Worm (Caenorhabditis elegans) whole organism, young adult: ENCODE data around the gene cyp-35D1.

Experiments used
- B0336.3 ChIP-seq: fragments of 200-800 bp; sonication (Bioruptor generic); IDR thresholded peaks from 2 replicates; pipeline ENCODE4 v1.3.6; 2022; ENCODE audit warnings: missing genetic modification characterization, missing compliant biosample characterization
- D2030.7 ChIP-seq: fragments of 200-800 bp; sonication (Bioruptor generic); IDR thresholded peaks from 2 replicates; pipeline ENCODE4 v1.3.6; 2022; ENCODE audit warnings: missing genetic modification reagents, missing genetic modification characterization, missing compliant biosample characterization
- F37B4.10 ChIP-seq: fragments of 200-800 bp; sonication (Bioruptor generic); IDR thresholded peaks from 2 replicates; pipeline ENCODE4 v1.3.6; 2022; ENCODE audit warnings: missing genetic modification characterization, missing compliant biosample characterization
- F49E8.2 ChIP-seq: sonication (generic microtip); optimal IDR thresholded peaks from 3 replicates; lab custom pipeline; 2017; ENCODE audit warnings: missing genetic modification characterization, mild to moderate bottlenecking, missing compliant biosample characterization, antibody characterized with exemption, moderate library complexity; ENCODE audit not compliant: insufficient read depth
- F52B5.7 ChIP-seq: sonication (generic microtip); optimal IDR thresholded peaks from 2 replicates; lab custom pipeline; 2016; ENCODE audit warnings: mild to moderate bottlenecking, missing genetic modification characterization, missing compliant biosample characterization
- T07F8.4 ChIP-seq: sonication (generic microtip); optimal IDR thresholded peaks from 2 replicates; lab custom pipeline; 2016; ENCODE audit warnings: mild to moderate bottlenecking, missing genetic modification characterization, moderate library complexity, missing compliant biosample characterization
- Y53G8AR.9 ChIP-seq: fragments of 200-800 bp; sonication (Bioruptor generic); conservative IDR thresholded peaks from 2 replicates; pipeline ENCODE4 v1.3.6; 2022; ENCODE audit warnings: missing genetic modification reagents, missing genetic modification characterization, missing compliant biosample characterization
- Y95B8A.8 ChIP-seq: fragments of 200-800 bp; sonication (Bioruptor generic); IDR thresholded peaks from 2 replicates; pipeline ENCODE4 v1.3.6; 2022; ENCODE audit warnings: missing genetic modification reagents, missing genetic modification characterization, missing compliant biosample characterization
- aptf-2 ChIP-seq: fragments of 200-800 bp; sonication (Bioruptor generic); conservative IDR thresholded peaks from 2 replicates; pipeline ENCODE4 v1.3.6; 2022; ENCODE audit warnings: missing genetic modification reagents, missing genetic modification characterization, missing compliant biosample characterization
- athp-1 ChIP-seq: sonication (generic microtip); optimal IDR thresholded peaks from 2 replicates; lab custom pipeline; 2017; ENCODE audit warnings: mild to moderate bottlenecking, missing genetic modification characterization, missing compliant biosample characterization
- attf-3 ChIP-seq: fragments of 200-800 bp; sonication (Bioruptor generic); conservative IDR thresholded peaks from 2 replicates; pipeline ENCODE4 v1.3.6; 2022; ENCODE audit warnings: missing genetic modification reagents, missing genetic modification characterization, missing compliant biosample characterization
- cebp-1 ChIP-seq, 2 experiments: fragments of 200-800 bp in 1 of 2; sonication (Bioruptor generic) in 1 of 2; sonication (generic microtip) in 1 of 2; IDR thresholded peaks in 1 of 2; optimal IDR thresholded peaks in 1 of 2; 2 replicates each; pipeline versions ENCODE4 v1.3.6 to Lab custom; 2017 to 2022; ENCODE audit warnings: missing compliant biosample characterization in 2 of 2, missing genetic modification characterization in 2 of 2, mild to moderate bottlenecking in 1 of 2, missing genetic modification reagents in 1 of 2, moderate library complexity in 1 of 2
- ceh-100 ChIP-seq: fragments of 200-800 bp; sonication (Bioruptor generic); IDR thresholded peaks from 2 replicates; pipeline ENCODE4 v1.3.6; 2022; ENCODE audit warnings: missing genetic modification reagents, missing genetic modification characterization, missing compliant biosample characterization
- ceh-58 ChIP-seq: fragments of 200-800 bp; sonication (Bioruptor generic); IDR thresholded peaks from 2 replicates; pipeline ENCODE4 v1.3.6; 2022; ENCODE audit warnings: missing genetic modification characterization, missing compliant biosample characterization
- egl-18 ChIP-seq: fragments of 200-800 bp; sonication (Bioruptor generic); IDR thresholded peaks from 2 replicates; pipeline ENCODE4 v1.3.6; 2022; ENCODE audit warnings: missing genetic modification reagents, missing genetic modification characterization, missing compliant biosample characterization
- egl-44 ChIP-seq: fragments of 200-800 bp; sonication (Bioruptor generic); IDR thresholded peaks from 2 replicates; pipeline ENCODE4 v1.3.6; 2022; ENCODE audit warnings: missing genetic modification reagents, missing genetic modification characterization, missing compliant biosample characterization
- ets-4 ChIP-seq: fragments of 200-800 bp; sonication (Bioruptor generic); optimal IDR thresholded peaks from 2 replicates; lab custom pipeline; 2018; ENCODE audit warnings: mild to moderate bottlenecking, missing genetic modification characterization, missing compliant biosample characterization
- him-1 ChIP-seq: sonication (generic microtip); optimal IDR thresholded peaks from 2 replicates; lab custom pipeline; 2016; ENCODE audit warnings: missing genotype, missing genetic modification reagents, missing genetic modification characterization, missing compliant biosample characterization
- hlh-26 ChIP-seq: fragments of 200-800 bp; sonication (Bioruptor generic); conservative IDR thresholded peaks from 2 replicates; pipeline ENCODE4 v1.3.6; 2022; ENCODE audit warnings: missing genetic modification reagents, missing genetic modification characterization, missing compliant biosample characterization
- lag-1 ChIP-seq: fragments of 200-800 bp; sonication (Bioruptor generic); IDR thresholded peaks from 2 replicates; pipeline ENCODE4 v1.3.6; 2022; ENCODE audit warnings: missing genetic modification reagents, missing genetic modification characterization, missing compliant biosample characterization
- let-607 ChIP-seq, 2 experiments: fragments of 200-800 bp in 1 of 2; sonication (Bioruptor generic) in 1 of 2; sonication (generic microtip) in 1 of 2; optimal IDR thresholded peaks; 2 replicates each; lab custom pipeline; 2016 to 2018; ENCODE audit warnings: mild to moderate bottlenecking in 2 of 2, missing compliant biosample characterization in 2 of 2, missing genetic modification characterization in 2 of 2, moderate library complexity in 2 of 2, missing genotype in 1 of 2
- lin-35 ChIP-seq, 3 experiments: fragments of 150-350 bp in 2 of 3; sonication (generic microtip) in 1 of 3; optimal IDR thresholded peaks; 2 replicates each; lab custom pipeline; 2014 to 2018; ENCODE audit warnings: missing biosample characterization in 3 of 3, missing genetic modification characterization in 3 of 3, missing genetic modification reagents in 3 of 3
- lin-40 ChIP-seq: sonication (generic microtip); optimal IDR thresholded peaks from 2 replicates; lab custom pipeline; 2016; ENCODE audit warnings: missing genetic modification characterization, mild to moderate bottlenecking, missing compliant biosample characterization, missing genotype, missing genetic modification reagents
- lir-1 ChIP-seq: fragments of 200-800 bp; sonication (Bioruptor generic); conservative IDR thresholded peaks from 2 replicates; pipeline ENCODE4 v1.3.6; 2022; ENCODE audit warnings: missing genetic modification reagents, missing genetic modification characterization, missing compliant biosample characterization
- lsl-1 ChIP-seq: fragments of 200-800 bp; sonication (Bioruptor generic); optimal IDR thresholded peaks from 2 replicates; lab custom pipeline; 2018; ENCODE audit warnings: mild to moderate bottlenecking, missing genetic modification characterization, moderate library complexity, missing compliant biosample characterization
- madf-3 ChIP-seq: fragments of 200-800 bp; sonication (Bioruptor generic); IDR thresholded peaks from 2 replicates; pipeline ENCODE4 v1.3.6; 2022; ENCODE audit warnings: missing genetic modification reagents, missing genetic modification characterization, missing compliant biosample characterization
- mel-28 ChIP-seq: sonication (generic microtip); optimal IDR thresholded peaks from 2 replicates; lab custom pipeline; 2016; ENCODE audit warnings: borderline replicate concordance, mild to moderate bottlenecking, missing genetic modification characterization, missing compliant biosample characterization
- mxl-1 ChIP-seq: sonication (generic microtip); optimal IDR thresholded peaks from 2 replicates; lab custom pipeline; 2016; ENCODE audit warnings: missing genetic modification characterization, missing compliant biosample characterization
- rcor-1 ChIP-seq: fragments of 200-800 bp; sonication (Bioruptor generic); IDR thresholded peaks from 2 replicates; pipeline ENCODE4 v1.3.6; 2022; ENCODE audit warnings: missing genetic modification reagents, missing genetic modification characterization, missing compliant biosample characterization
- rec-8 ChIP-seq, 2 experiments: sonication (generic microtip); optimal IDR thresholded peaks; 2 replicates each; lab custom pipeline; 2016; ENCODE audit warnings: mild to moderate bottlenecking in 2 of 2, missing genetic modification characterization in 2 of 2, missing genetic modification reagents in 2 of 2, missing genotype in 2 of 2, missing biosample characterization in 1 of 2, missing compliant biosample characterization in 1 of 2, moderate library complexity in 1 of 2
- repo-1 ChIP-seq: sonication (generic microtip); optimal IDR thresholded peaks from 2 replicates; lab custom pipeline; 2017; ENCODE audit warnings: mild to moderate bottlenecking, missing genetic modification characterization, missing compliant biosample characterization
- snpc-3.4 ChIP-seq: sonication (generic microtip); optimal IDR thresholded peaks from 2 replicates; lab custom pipeline; 2017; ENCODE audit warnings: missing genetic modification characterization, mild to moderate bottlenecking, missing compliant biosample characterization, antibody characterized with exemption, moderate library complexity, missing genotype, missing genetic modification reagents
- snpc-4 ChIP-seq, 5 experiments: fragments of 150-350 bp in 1 of 5; sonication (generic microtip) in 4 of 5; optimal IDR thresholded peaks; 2 replicates each; lab custom pipeline; 2014 to 2018; ENCODE audit warnings: missing genetic modification characterization in 5 of 5, missing biosample characterization in 3 of 5, antibody characterized with exemption in 2 of 5, mild to moderate bottlenecking in 2 of 5, missing compliant biosample characterization in 2 of 5, missing genotype in 2 of 5, moderate library complexity in 2 of 5, missing genetic modification reagents in 1 of 5
- somi-1 ChIP-seq: fragments of 200-800 bp; sonication (Bioruptor generic); optimal IDR thresholded peaks from 2 replicates; lab custom pipeline; 2018; ENCODE audit warnings: mild to moderate bottlenecking, missing genetic modification characterization, missing compliant biosample characterization
- sptf-2 ChIP-seq: fragments of 200-800 bp; sonication (Bioruptor generic); optimal IDR thresholded peaks from 2 replicates; lab custom pipeline; 2018; ENCODE audit warnings: mild to moderate bottlenecking, missing genetic modification characterization, missing compliant biosample characterization
- tbx-9 ChIP-seq: sonication (generic microtip); optimal IDR thresholded peaks from 2 replicates; lab custom pipeline; 2016; ENCODE audit warnings: borderline replicate concordance, missing genetic modification characterization, inconsistent platforms, missing compliant biosample characterization
- tlf-1 ChIP-seq: fragments of 200-800 bp; sonication (Bioruptor generic); optimal IDR thresholded peaks from 2 replicates; lab custom pipeline; 2018; ENCODE audit warnings: mild to moderate bottlenecking, missing genetic modification characterization, missing compliant biosample characterization
- unc-62 ChIP-seq: fragments of 150-350 bp; optimal IDR thresholded peaks from 2 replicates; lab custom pipeline; 2014; ENCODE audit warnings: missing biosample characterization, missing genetic modification reagents, missing genetic modification characterization
- zfh-2 ChIP-seq: fragments of 200-800 bp; sonication (Bioruptor generic); conservative IDR thresholded peaks from 2 replicates; pipeline ENCODE4 v1.3.6; 2022; ENCODE audit warnings: missing genetic modification reagents, missing genetic modification characterization, missing compliant biosample characterization
- zim-3 ChIP-seq: sonication (generic microtip); optimal IDR thresholded peaks from 2 replicates; lab custom pipeline; 2017; ENCODE audit warnings: mild to moderate bottlenecking, missing genetic modification characterization, moderate library complexity, missing compliant biosample characterization
- ztf-18 ChIP-seq: sonication (generic microtip); optimal IDR thresholded peaks from 2 replicates; lab custom pipeline; 2016; ENCODE audit warnings: missing genotype, mild to moderate bottlenecking, missing genetic modification characterization, missing compliant biosample characterization
- ztf-22 ChIP-seq: fragments of 200-800 bp; sonication (Bioruptor generic); optimal IDR thresholded peaks from 2 replicates; lab custom pipeline; 2018; ENCODE audit warnings: mild to moderate bottlenecking, missing genetic modification characterization, moderate library complexity, missing compliant biosample characterization
- ztf-3 ChIP-seq: fragments of 200-800 bp; sonication (Bioruptor generic); optimal IDR thresholded peaks from 2 replicates; lab custom pipeline; 2018; ENCODE audit warnings: mild to moderate bottlenecking, missing genetic modification characterization, missing compliant biosample characterization

Gene cyp-35D1

ce11 chrV:16023051-16023450 is 46.0 kb upstream of the cyp-35D1 start, which contains the start of gene cwc-15:
cwc-15 (plus strand) TSS chrV:16023351.
- no peak for TF ChIP-seq lag-1 (GFP tag; lab: Robert Waterston, UW)
- no peak for TF ChIP-seq T07F8.4
- no peak for TF ChIP-seq rec-8 (tag; optimal IDR thresholded peaks at IDR 0.05; lab: Kevin White, UChicago)
- TF ChIP-seq ztf-22 (GFP tag; lab: Kevin White, UChicago) = no peak
- TF ChIP-seq Y95B8A.8 (GFP tag; lab: Robert Waterston, UW) = no peak

ce11 chrV:16023559-16023958 is 45.5 kb upstream of the cyp-35D1 start:
- TF ChIP-seq lag-1 (GFP tag; lab: Robert Waterston, UW) = no peak
- TF ChIP-seq F52B5.7 = no peak
- TF ChIP-seq zfh-2 (GFP tag; lab: Robert Waterston, UW) = peak; percentile 79
- no peak for TF ChIP-seq zim-3 (tag; lab: Kevin White, UChicago)
- TF ChIP-seq, all 124 proteins: peak for 1

- TF ChIP-seq ztf-22 (GFP tag; lab: Kevin White, UChicago) (no peak), ztf-3 (GFP tag; lab: Kevin White, UChicago) (no peak), snpc-3.4 (tag; lab: Kevin White, UChicago) (no peak), ets-4 (GFP tag; lab: Kevin White, UChicago) (no peak), F37B4.10 (GFP tag; lab: Robert Waterston, UW) (no peak), mel-28 (tag; lab: Kevin White, UChicago) (no peak), him-1 (tag; lab: Kevin White, UChicago) (peak; percentile 12), lin-40 (no peak), sptf-2 (GFP tag; lab: Kevin White, UChicago) (no peak), lsl-1 (GFP tag; lab: Kevin White, UChicago) (peak; percentile 88), B0336.3 (peak; percentile 24; the same call in 1 of the 2 replicates), athp-1 (tag; lab: Kevin White, UChicago) (no peak), ceh-100 (GFP tag; lab: Robert Waterston, UW) (no peak), tbx-9 (no peak), repo-1 (no peak), cebp-1 (GFP tag; IDR thresholded peaks at IDR 0.05; lab: Robert Waterston, UW) (no peak), cebp-1 (tag; optimal IDR thresholded peaks at IDR 0.05; lab: Kevin White, UChicago) (no peak), ztf-18 (tag; lab: Kevin White, UChicago) (no peak), tlf-1 (GFP tag; lab: Kevin White, UChicago) (no peak), egl-18 (GFP tag; lab: Robert Waterston, UW) (no peak), F49E8.2 (tag; lab: Kevin White, UChicago) (peak; percentile 1), unc-62 (GFP tag; lab: Kevin White, UChicago) (no peak), lir-1 (no peak), Y53G8AR.9 (GFP tag; lab: Robert Waterston, UW) (no peak), aptf-2 (no peak), hlh-26 (GFP tag; lab: Robert Waterston, UW) (no peak), snpc-4 (GFP tag; optimal IDR thresholded peaks at IDR 0.05; lab: Kevin White, UChicago) (no peak), snpc-4 (tag; optimal IDR thresholded peaks at IDR 0.05; lab: Kevin White, UChicago) (peak in 2 of 4 experiments; percentile 24 to 35), mxl-1 (tag; lab: Kevin White, UChicago) (no peak), somi-1 (GFP tag; lab: Kevin White, UChicago) (no peak), D2030.7 (GFP tag; lab: Robert Waterston, UW) (peak; percentile 56), egl-44 (no peak), let-607 (tag; optimal IDR thresholded peaks at IDR 0.05; lab: Kevin White, UChicago) (no peak), ceh-58 (GFP tag; lab: Robert Waterston, UW) (no peak), rcor-1 (GFP tag; lab: Robert Waterston, UW) (no peak), attf-3 (GFP tag; lab: Robert Waterston, UW) (no peak), Y95B8A.8 (GFP tag; lab: Robert Waterston, UW) (no peak), madf-3 (GFP tag; lab: Robert Waterston, UW) (no peak), T07F8.4 (no peak), lin-35 (GFP tag; optimal IDR thresholded peaks at IDR 0.05; lab: Kevin White, UChicago) (no peak)
Observed at ce11 chrV:16024300-16024699, 44.7 kb upstream of the cyp-35D1 start, which contains the start of gene T10C6.6. T10C6.6 (plus strand) TSS chrV:16024326.
